Fruit fly (Drosophila melanogaster) whole organism, embryonic: ENCODE data around the gene prtp.
A peak's percentile ranks its signal among the peaks of the same experiment; 100 is the strongest.

Experiments
- Atf-2 ChIP-seq: fragments of 200-800 bp; sonication (Bioruptor generic); optimal IDR thresholded peaks from 2 replicates; lab custom pipeline; 2016; ENCODE audit warnings: missing biosample characterization, missing genetic modification characterization
- C15 ChIP-seq: fragments of 200-800 bp; sonication (Bioruptor generic); IDR thresholded peaks from 3 replicates; pipeline ENCODE4 v1.3.6; 2022; ENCODE audit warnings: missing biosample characterization, missing genetic modification characterization
- CG12391 ChIP-seq: fragments of 200-800 bp; sonication (Bioruptor generic); optimal IDR thresholded peaks from 3 replicates; lab custom pipeline; 2018; ENCODE audit warnings: missing biosample characterization, mild to moderate bottlenecking, missing genetic modification characterization, moderate library complexity
- CG14710 ChIP-seq: fragments of 200-800 bp; sonication (Bioruptor generic); optimal IDR thresholded peaks from 3 replicates; lab custom pipeline; 2019; ENCODE audit warnings: missing biosample characterization, mild to moderate bottlenecking, missing genetic modification characterization, moderate library complexity
- CG17328 ChIP-seq: fragments of 200-800 bp; sonication (Bioruptor generic); IDR thresholded peaks from 2 replicates; pipeline ENCODE4 v1.3.6; 2022; ENCODE audit warnings: missing biosample characterization, missing genetic modification characterization
- CG30020 ChIP-seq: fragments of 200-800 bp; optimal IDR thresholded peaks from 2 replicates; lab custom pipeline; 2019; ENCODE audit warnings: missing biosample characterization, mild to moderate bottlenecking, missing genetic modification characterization, moderate library complexity
- CG34376 ChIP-seq: fragments of 200-800 bp; sonication (Bioruptor generic); optimal IDR thresholded peaks from 2 replicates; lab custom pipeline; 2018; ENCODE audit warnings: missing biosample characterization, mild to moderate bottlenecking, missing genetic modification characterization
- CG3995 ChIP-seq: fragments of 200-800 bp; sonication (Bioruptor generic); optimal IDR thresholded peaks from 3 replicates; lab custom pipeline; 2016; ENCODE audit warnings: missing biosample characterization, missing genetic modification characterization
- CG5245 ChIP-seq: fragments of 200-800 bp; sonication (Bioruptor generic); optimal IDR thresholded peaks from 3 replicates; lab custom pipeline; 2016; ENCODE audit warnings: missing biosample characterization, missing genetic modification characterization
- CG6683 ChIP-seq: fragments of 200-800 bp; sonication (Bioruptor generic); optimal IDR thresholded peaks from 2 replicates; lab custom pipeline; 2017; ENCODE audit warnings: missing biosample characterization, mild to moderate bottlenecking, missing genetic modification characterization, missing genetic modification reagents
- CG6813 ChIP-seq: fragments of 200-800 bp; sonication (Bioruptor generic); optimal IDR thresholded peaks from 2 replicates; lab custom pipeline; 2017; ENCODE audit warnings: missing biosample characterization, missing genetic modification characterization, mild to moderate bottlenecking, moderate library complexity, missing genetic modification reagents
- CG8388 ChIP-seq: fragments of 200-800 bp; sonication (Bioruptor generic); optimal IDR thresholded peaks from 2 replicates; lab custom pipeline; 2019; ENCODE audit warnings: missing biosample characterization, mild to moderate bottlenecking, missing genetic modification characterization, moderate library complexity
- CG8924 ChIP-seq: fragments of 200-800 bp; optimal IDR thresholded peaks from 3 replicates; lab custom pipeline; 2019; ENCODE audit warnings: missing biosample characterization, mild to moderate bottlenecking, missing genetic modification characterization, moderate library complexity
- Doc3 ChIP-seq: fragments of 200-800 bp; sonication (Bioruptor generic); IDR thresholded peaks from 3 replicates; pipeline ENCODE4 v1.3.6; 2022; ENCODE audit warnings: missing biosample characterization, missing genetic modification characterization; ENCODE audit not compliant: partially characterized antibody
- Hr3 ChIP-seq: fragments of 200-800 bp; sonication (Bioruptor generic); optimal IDR thresholded peaks from 3 replicates; lab custom pipeline; 2016; ENCODE audit warnings: missing biosample characterization, missing genetic modification characterization
- Lim3 ChIP-seq: fragments of 200-800 bp; sonication (Bioruptor generic); IDR thresholded peaks from 2 replicates; pipeline ENCODE4 v1.3.6; 2022; ENCODE audit warnings: missing biosample characterization, missing genetic modification characterization
- Lpt ChIP-seq: fragments of >200 bp; optimal IDR thresholded peaks from 2 replicates; lab custom pipeline; 2018; ENCODE audit warnings: missing biosample characterization, missing genetic modification characterization
- MTF-1 ChIP-seq: fragments of 200-800 bp; sonication (Bioruptor generic); optimal IDR thresholded peaks from 2 replicates; lab custom pipeline; 2018; ENCODE audit warnings: missing biosample characterization, mild to moderate bottlenecking, missing genetic modification characterization, borderline replicate concordance
- NC2α ChIP-seq: fragments of 200-800 bp; sonication (Bioruptor generic); optimal IDR thresholded peaks from 2 replicates; lab custom pipeline; 2016; ENCODE audit warnings: missing biosample characterization, missing genetic modification characterization
- Optix ChIP-seq: fragments of 200-800 bp; sonication (Bioruptor generic); IDR thresholded peaks from 3 replicates; pipeline ENCODE4 v1.3.6; 2022; ENCODE audit warnings: missing biosample characterization, missing genetic modification characterization
- Pdp1 ChIP-seq, 2 experiments: fragments of 200-800 bp; sonication (Bioruptor generic); optimal IDR thresholded peaks; 3 replicates each; lab custom pipeline; 2016; ENCODE audit warnings: missing biosample characterization in 2 of 2, missing genetic modification characterization in 2 of 2, mild to moderate bottlenecking in 1 of 2, moderate library complexity in 1 of 2
- Sry-δ ChIP-seq: fragments of 200-800 bp; sonication (Bioruptor generic); optimal IDR thresholded peaks from 2 replicates; lab custom pipeline; 2016; ENCODE audit warnings: missing biosample characterization, missing genetic modification characterization
- Xbp1 ChIP-seq: fragments of 200-800 bp; sonication (Bioruptor generic); optimal IDR thresholded peaks from 3 replicates; lab custom pipeline; 2016; ENCODE audit warnings: missing biosample characterization, mild to moderate bottlenecking, missing genetic modification characterization
- YL-1 ChIP-seq: fragments of 200-800 bp; sonication (Bioruptor generic); optimal IDR thresholded peaks from 3 replicates; lab custom pipeline; 2017; ENCODE audit warnings: missing biosample characterization, mild to moderate bottlenecking, missing genetic modification characterization
- ab ChIP-seq: fragments of 200-800 bp; sonication (Bioruptor generic); optimal IDR thresholded peaks from 2 replicates; lab custom pipeline; 2016; ENCODE audit warnings: missing biosample characterization, missing genetic modification characterization
- ap ChIP-seq: fragments of 200-800 bp; sonication (Bioruptor generic); IDR thresholded peaks from 2 replicates; pipeline ENCODE4 v1.3.6; 2022; ENCODE audit warnings: missing biosample characterization, missing genetic modification characterization
- br ChIP-seq: fragments of >200 bp; optimal IDR thresholded peaks from 2 replicates; lab custom pipeline; 2017
- caup ChIP-seq: fragments of 200-800 bp; sonication (Bioruptor generic); optimal IDR thresholded peaks from 3 replicates; lab custom pipeline; 2017; ENCODE audit warnings: missing biosample characterization, mild to moderate bottlenecking, missing genetic modification characterization, moderate library complexity; ENCODE audit not compliant: severe bottlenecking
- cg ChIP-seq: fragments of 200-800 bp; sonication (Bioruptor generic); optimal IDR thresholded peaks from 3 replicates; lab custom pipeline; 2019; ENCODE audit warnings: missing biosample characterization, mild to moderate bottlenecking, missing genetic modification characterization, moderate library complexity
- ci ChIP-seq: fragments of 200-800 bp; sonication (Bioruptor generic); IDR thresholded peaks from 3 replicates; pipeline ENCODE4 v1.3.6; 2022; ENCODE audit warnings: missing biosample characterization, missing genetic modification characterization
- dmrt11E ChIP-seq: fragments of 200-800 bp; sonication (Bioruptor generic); optimal IDR thresholded peaks from 3 replicates; lab custom pipeline; 2018; ENCODE audit warnings: missing biosample characterization, mild to moderate bottlenecking, missing genetic modification characterization, moderate library complexity
- ems ChIP-seq: fragments of 200-800 bp; sonication (Bioruptor generic); optimal IDR thresholded peaks from 3 replicates; lab custom pipeline; 2016; ENCODE audit warnings: missing biosample characterization, missing genetic modification characterization
- exex ChIP-seq: fragments of 200-800 bp; sonication (Bioruptor generic); optimal IDR thresholded peaks from 4 replicates; lab custom pipeline; 2018; ENCODE audit warnings: missing biosample characterization, mild to moderate bottlenecking, missing genetic modification characterization, moderate library complexity
- ftz-f1 ChIP-seq: fragments of 200-800 bp; sonication (Bioruptor generic); optimal IDR thresholded peaks from 2 replicates; lab custom pipeline; 2016; ENCODE audit warnings: missing biosample characterization, missing genetic modification characterization
- grn ChIP-seq: fragments of 200-800 bp; sonication (Bioruptor generic); optimal IDR thresholded peaks from 3 replicates; lab custom pipeline; 2017; ENCODE audit warnings: missing biosample characterization, missing genetic modification characterization
- hbn ChIP-seq: fragments of 200-800 bp; sonication (Bioruptor generic); IDR thresholded peaks from 2 replicates; pipeline ENCODE4 v1.3.6; 2022; ENCODE audit warnings: missing biosample characterization, missing genetic modification characterization; ENCODE audit not compliant: partially characterized antibody
- hth ChIP-seq: fragments of >200 bp; optimal IDR thresholded peaks from 2 replicates; lab custom pipeline; 2017; ENCODE audit warnings: inconsistent platforms
- jumu ChIP-seq: fragments of 200-800 bp; sonication (Bioruptor generic); optimal IDR thresholded peaks from 3 replicates; lab custom pipeline; 2016; ENCODE audit warnings: missing biosample characterization, missing genetic modification characterization
- lola ChIP-seq, 3 experiments: fragments of >200 bp in 2 of 3; fragments of 200-800 bp in 1 of 3; sonication (Bioruptor generic) in 1 of 3; optimal IDR thresholded peaks; 2 replicates each; lab custom pipeline; 2017 to 2019; ENCODE audit warnings: missing biosample characterization in 3 of 3, missing genetic modification characterization in 3 of 3, mild to moderate bottlenecking in 1 of 3, moderate library complexity in 1 of 3
- lov ChIP-seq, 2 experiments: fragments of 200-800 bp in 1 of 2; fragments of >200 bp in 1 of 2; sonication (Bioruptor generic) in 1 of 2; IDR thresholded peaks in 1 of 2; optimal IDR thresholded peaks in 1 of 2; 2 replicates in 1 of 2; 3 replicates in 1 of 2; pipeline versions ENCODE4 v1.3.6 to Lab custom; 2017 to 2022; ENCODE audit warnings: missing biosample characterization in 1 of 2, missing genetic modification characterization in 1 of 2
- p53 ChIP-seq: fragments of 200-800 bp; sonication (Bioruptor generic); optimal IDR thresholded peaks from 2 replicates; lab custom pipeline; 2016; ENCODE audit warnings: missing biosample characterization, missing genetic modification characterization
- pnt ChIP-seq: fragments of 200-800 bp; sonication (Bioruptor generic); optimal IDR thresholded peaks from 3 replicates; lab custom pipeline; 2016; ENCODE audit warnings: missing biosample characterization, missing genetic modification characterization
- repo ChIP-seq: fragments of 200-800 bp; sonication (Bioruptor generic); optimal IDR thresholded peaks from 2 replicates; lab custom pipeline; 2016; ENCODE audit warnings: missing biosample characterization, missing genetic modification characterization
- row ChIP-seq: fragments of 200-800 bp; sonication (Bioruptor generic); IDR thresholded peaks from 3 replicates; pipeline ENCODE4 v1.3.6; 2022; ENCODE audit warnings: missing biosample characterization, missing genetic modification characterization
- seq ChIP-seq: fragments of 200-800 bp; sonication (Bioruptor generic); IDR thresholded peaks from 2 replicates; pipeline ENCODE4 v1.3.6; 2022; ENCODE audit warnings: missing biosample characterization, missing genetic modification characterization
- slbo ChIP-seq: fragments of 200-800 bp; sonication (Bioruptor generic); IDR thresholded peaks from 2 replicates; pipeline ENCODE4 v1.3.6; 2022; ENCODE audit warnings: missing biosample characterization, missing genetic modification characterization
- tll ChIP-seq, 2 experiments: fragments of 200-800 bp in 1 of 2; fragments of >200 bp in 1 of 2; sonication (Bioruptor generic) in 1 of 2; optimal IDR thresholded peaks; 2 replicates each; lab custom pipeline; 2017 to 2019; ENCODE audit warnings: missing biosample characterization in 2 of 2, missing genetic modification characterization in 2 of 2, mild to moderate bottlenecking in 1 of 2, moderate library complexity in 1 of 2
- twi ChIP-seq: fragments of 200-800 bp; optimal IDR thresholded peaks from 2 replicates; lab custom pipeline; 2019; ENCODE audit warnings: missing biosample characterization, mild to moderate bottlenecking, missing genetic modification characterization, moderate library complexity
- zfh2 ChIP-seq: fragments of 200-800 bp; sonication (Bioruptor generic); optimal IDR thresholded peaks from 2 replicates; lab custom pipeline; 2016; ENCODE audit warnings: missing biosample characterization, missing genetic modification characterization

Gene prtp

DNA sequence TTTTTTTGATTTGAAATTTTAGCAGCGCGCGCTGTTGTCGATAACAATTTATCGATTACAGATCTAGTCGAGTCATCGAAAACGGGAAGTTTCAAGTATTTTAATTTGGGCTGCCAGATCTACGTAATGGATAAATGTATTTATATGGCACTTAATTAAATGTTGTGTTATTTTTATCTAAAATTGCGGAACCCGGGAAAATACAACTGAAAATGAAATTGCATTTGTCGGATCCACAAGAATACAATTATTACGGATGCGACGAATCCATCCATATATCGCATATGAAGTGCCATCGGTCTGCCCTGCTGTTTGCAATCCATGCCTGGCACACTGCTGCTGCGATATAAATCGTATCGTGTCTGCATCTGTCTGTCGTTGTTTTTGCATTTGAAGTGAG lies 3.6 kb downstream of the prtp start, which contains the start of gene Tango10 (continued):
- TF ChIP-seq Sry-δ (GFP tag; lab: Kevin White, UChicago) = peak; percentile 83
- TF ChIP-seq CG12391 (tag; lab: Kevin White, UChicago) = peak; percentile 60
- no peak for TF ChIP-seq NC2α (GFP tag; lab: Kevin White, UChicago)
- TF ChIP-seq ftz-f1 (GFP tag; lab: Kevin White, UChicago) = no peak
- TF ChIP-seq MTF-1 = no peak
- TF ChIP-seq CG3995 (GFP tag; lab: Kevin White, UChicago) = peak; percentile 46
- no peak for TF ChIP-seq ap
- no peak for TF ChIP-seq seq (GFP tag; lab: Robert Waterston, UW)
- TF ChIP-seq cg (GFP tag; lab: Kevin White, UChicago) = peak; percentile 5
- TF ChIP-seq Lpt (GFP tag; lab: Kevin White, UChicago) = no peak
- TF ChIP-seq CG6683 (GFP tag; lab: Kevin White, UChicago) = no peak
- no peak for TF ChIP-seq ab (GFP tag; lab: Kevin White, UChicago)
- peak; percentile 45; the same call in 1 of the 3 replicates for TF ChIP-seq Optix (GFP tag; lab: Robert Waterston, UW)
- TF ChIP-seq CG17328 = no peak; the same call in 1 of the 2 replicates
- TF ChIP-seq Xbp1 (GFP tag; lab: Kevin White, UChicago) = peak; percentile 67
- TF ChIP-seq Lim3 (GFP tag; lab: Robert Waterston, UW) = no peak
- TF ChIP-seq dmrt11E (tag; lab: Kevin White, UChicago) = peak; percentile 60
- no peak for TF ChIP-seq jumu (GFP tag; lab: Kevin White, UChicago)
- peak; percentile 61 for TF ChIP-seq zfh2 (GFP tag; lab: Kevin White, UChicago)
- peak; percentile 64 for TF ChIP-seq CG30020 (tag; lab: Kevin White, UChicago)
- TF ChIP-seq caup (GFP tag; lab: Kevin White, UChicago) = peak; percentile 40
- peak; percentile 63 for TF ChIP-seq YL-1 (GFP tag; lab: Kevin White, UChicago)
- TF ChIP-seq Doc3 = peak; percentile 83
- TF ChIP-seq Pdp1 (GFP tag; optimal IDR thresholded peaks at IDR 0.05; lab: Kevin White, UChicago) = peak; percentile 35 to 55
- peak; percentile 12 for TF ChIP-seq exex
- TF ChIP-seq grn = peak; percentile 28
- peak; percentile 80 for TF ChIP-seq CG14710
- peak; percentile 30 for TF ChIP-seq p53
- TF ChIP-seq lola (GFP tag; optimal IDR thresholded peaks at IDR 0.05; lab: Kevin White, UChicago) = peak in 1 of 3 experiments; percentile 64
- TF ChIP-seq ems (GFP tag; lab: Kevin White, UChicago) = no peak
- peak; percentile 42 for TF ChIP-seq Hr3 (GFP tag; lab: Kevin White, UChicago)
- TF ChIP-seq Atf-2 (GFP tag; lab: Kevin White, UChicago) = peak; percentile 2
- peak; percentile 20 for TF ChIP-seq CG34376
- TF ChIP-seq CG6813 = no peak
- TF ChIP-seq CG5245 (GFP tag; lab: Kevin White, UChicago) = no peak
- TF ChIP-seq hth (lab: Kevin White, UChicago) = no peak
- TF ChIP-seq lov (optimal IDR thresholded peaks at IDR 0.05; lab: Kevin White, UChicago) = no peak
- TF ChIP-seq lov (GFP tag; IDR thresholded peaks at IDR 0.05; lab: Robert Waterston, UW) = no peak
- TF ChIP-seq ci = peak; percentile 61; the same call in 2 of the 3 replicates
- peak; percentile 43 for TF ChIP-seq CG8924 (tag; lab: Kevin White, UChicago)
- no peak for TF ChIP-seq br (lab: Kevin White, UChicago)
- peak; percentile 78 for TF ChIP-seq row
- no peak for TF ChIP-seq tll (GFP tag; optimal IDR thresholded peaks at IDR 0.05; lab: Kevin White, UChicago)
- no peak for TF ChIP-seq CG8388 (GFP tag; lab: Kevin White, UChicago)
- TF ChIP-seq twi (tag; lab: Kevin White, UChicago) = no peak
- TF ChIP-seq slbo = peak; percentile 73
- TF ChIP-seq pnt (GFP tag; lab: Kevin White, UChicago) = peak; percentile 21
- peak; percentile 1 for TF ChIP-seq repo (GFP tag; lab: Kevin White, UChicago)
- TF ChIP-seq hbn (GFP tag; lab: Robert Waterston, UW) = peak; percentile 75
- TF ChIP-seq C15 (GFP tag; lab: Robert Waterston, UW) = 0 out of 3 replicates have a peak, but pooled peaks have one; percentile 18
